Fruit fly (Drosophila melanogaster): ENCODE measurements around the gene CG7059.

The CG7059 gene

dm6 chr3R:22365660-22366195, 23.9 kb upstream of the CG7059 start, which contains the start of gene CG5382:
Gene CG5382, minus strand, starts transcription at chr3R:22365983.
- TF ChIP-seq Dll (GFP tag; IDR thresholded peaks at IDR 0.05; ENCODE audit: partially characterized antibody): 0 out of 4 replicates have a peak, but pooled peaks have one; percentile 26
- TF ChIP-seq Dp (GFP tag; optimal IDR thresholded peaks at IDR 0.05): peak; percentile 50
- peak; percentile 71 for TF ChIP-seq MESR4 (GFP tag; optimal IDR thresholded peaks at IDR 0.05)
- TF ChIP-seq crp (GFP tag; optimal IDR thresholded peaks at IDR 0.05): peak in 1 of 2 experiments; percentile 83
- TF ChIP-seq MBD-R2 (GFP tag; IDR thresholded peaks at IDR 0.05): peak; percentile 67
- peak; percentile 38; the same call in 1 of the 2 replicates for TF ChIP-seq CG13287 (GFP tag; IDR thresholded peaks at IDR 0.05; ENCODE audit: partially characterized antibody)
- TF ChIP-seq Xbp1 (GFP tag; optimal IDR thresholded peaks at IDR 0.05): peak; percentile 57
- TF ChIP-seq Awh (GFP tag; IDR thresholded peaks at IDR 0.05): no peak
- TF ChIP-seq CG4617 (GFP tag; optimal IDR thresholded peaks at IDR 0.05; ENCODE audit: borderline replicate concordance): peak; percentile 74
- TF ChIP-seq pita (GFP tag; optimal IDR thresholded peaks at IDR 0.05): no peak
- no peak for TF ChIP-seq H15 (GFP tag; IDR thresholded peaks at IDR 0.05)
- TF ChIP-seq amos (GFP tag; IDR thresholded peaks at IDR 0.05; ENCODE audit: partially characterized antibody): peak; percentile 34; the same call in 1 of the 2 replicates
- peak; percentile 69 for TF ChIP-seq E2f2 (GFP tag; IDR thresholded peaks at IDR 0.05)
- TF ChIP-seq CG7928 (GFP tag; optimal IDR thresholded peaks at IDR 0.05): no peak
- TF ChIP-seq tgo (GFP tag; IDR thresholded peaks at IDR 0.05): no peak
- TF ChIP-seq CG1603 (tag; optimal IDR thresholded peaks at IDR 0.05): no peak
- TF ChIP-seq BEAF-32 (GFP tag; optimal IDR thresholded peaks at IDR 0.05): peak; percentile 42
- TF ChIP-seq sd (tag; optimal IDR thresholded peaks at IDR 0.05): peak; percentile 30
- peak; percentile 46 for TF ChIP-seq pzg (GFP tag; optimal IDR thresholded peaks at IDR 0.05)
- TF ChIP-seq Scr (GFP tag; IDR thresholded peaks at IDR 0.05; ENCODE audit: partially characterized antibody): peak; percentile 22; the same call in 1 of the 2 replicates
- no peak for TF ChIP-seq Hsf (GFP tag; optimal IDR thresholded peaks at IDR 0.05)
- 0 out of 2 replicates have a peak, but pooled peaks have one; percentile 27 for TF ChIP-seq unc-4 (GFP tag; IDR thresholded peaks at IDR 0.05; ENCODE audit: partially characterized antibody)
- TF ChIP-seq sim (GFP tag; IDR thresholded peaks at IDR 0.05): no peak
- no peak for TF ChIP-seq CG18599 (GFP tag; optimal IDR thresholded peaks at IDR 0.05)
- TF ChIP-seq Dip2 (GFP tag; IDR thresholded peaks at IDR 0.05): no peak
- TF ChIP-seq YL-1 (GFP tag; optimal IDR thresholded peaks at IDR 0.05): peak; percentile 53
- TF ChIP-seq nerfin-1 (tag; optimal IDR thresholded peaks at IDR 0.05): peak; percentile 36
- TF ChIP-seq stwl (tag; optimal IDR thresholded peaks at IDR 0.05): peak; percentile 11
- TF ChIP-seq mam (GFP tag; optimal IDR thresholded peaks at IDR 0.05): no peak
- peak; percentile 18 for TF ChIP-seq lbe (GFP tag; optimal IDR thresholded peaks at IDR 0.05)

dm6 chr3R:22367126-22368076, 22.2 kb upstream of the CG7059 start, which contains the start of the genes Polr3F and PyK:
Gene Polr3F, minus strand, starts transcription at chr3R:22367373.
Gene PyK, plus strand, starts transcription at chr3R:22367536.
- TF ChIP-seq grn (GFP tag; optimal IDR thresholded peaks at IDR 0.05) (no peak), CG7963 (GFP tag; IDR thresholded peaks at IDR 0.05; ENCODE audit: partially characterized antibody) (no peak), CG8924 (tag; optimal IDR thresholded peaks at IDR 0.05) (peak; percentile 34), CG17186 (GFP tag; optimal IDR thresholded peaks at IDR 0.05) (no peak), Meics (GFP tag; optimal IDR thresholded peaks at IDR 0.05) (peak; percentile 44), Atf3 (GFP tag; optimal IDR thresholded peaks at IDR 0.05) (no peak), CG4854 (GFP tag; optimal IDR thresholded peaks at IDR 0.05) (peak; percentile 27), CG10209 (GFP tag; optimal IDR thresholded peaks at IDR 0.05) (no peak), GATAe (GFP tag; conservative IDR thresholded peaks at IDR 0.05) (no peak), Doc2 (GFP tag; IDR thresholded peaks at IDR 0.05) (no peak), CG11456 (GFP tag; IDR thresholded peaks at IDR 0.05) (no peak), CG11247 (GFP tag; IDR thresholded peaks at IDR 0.05) (no peak), Awh (GFP tag; IDR thresholded peaks at IDR 0.05) (no peak), CG16815 (GFP tag; optimal IDR thresholded peaks at IDR 0.05) (no peak), CG10366 (GFP tag; IDR thresholded peaks at IDR 0.05) (no peak), D19B (GFP tag; optimal IDR thresholded peaks at IDR 0.05) (peak; percentile 6), CG6765 (GFP tag; optimal IDR thresholded peaks at IDR 0.05) (no peak), CG11085 (GFP tag; IDR thresholded peaks at IDR 0.05) (no peak)
